Fruit fly (Drosophila melanogaster) whole organism, wandering third instar larva: ENCODE data around the gene Fur1.

Source experiments
- CrebA ChIP-seq: fragments of 200-800 bp; sonication (Bioruptor generic); optimal IDR thresholded peaks from 2 replicates; lab custom pipeline; 2016; ENCODE audit warnings: missing biosample characterization, mild to moderate bottlenecking, missing genetic modification characterization, borderline replicate concordance
- Hr78 ChIP-seq: fragments of >200 bp; optimal IDR thresholded peaks from 2 replicates; lab custom pipeline; 2017; ENCODE audit warnings: missing biosample characterization, missing genetic modification characterization
- N ChIP-seq: fragments of >200 bp; optimal IDR thresholded peaks from 2 replicates; lab custom pipeline; 2018; ENCODE audit warnings: missing biosample characterization, missing external identifiers, missing genetic modification characterization
- Vsx2 ChIP-seq: fragments of 200-300, 225-300 bp; sonication (Bioruptor generic); optimal IDR thresholded peaks from 2 replicates; lab custom pipeline; 2018; ENCODE audit warnings: missing biosample characterization, missing genetic modification characterization; ENCODE audit not compliant: partially characterized antibody
- psq ChIP-seq: fragments of 200-800 bp; sonication (Bioruptor generic); optimal IDR thresholded peaks from 3 replicates; lab custom pipeline; 2017; ENCODE audit warnings: missing biosample characterization, mild to moderate bottlenecking, missing genetic modification characterization, moderate library complexity
- usp ChIP-seq: fragments of >200 bp; optimal IDR thresholded peaks from 2 replicates; lab custom pipeline; 2017; ENCODE audit warnings: missing biosample characterization, missing genetic modification characterization

DNA sequence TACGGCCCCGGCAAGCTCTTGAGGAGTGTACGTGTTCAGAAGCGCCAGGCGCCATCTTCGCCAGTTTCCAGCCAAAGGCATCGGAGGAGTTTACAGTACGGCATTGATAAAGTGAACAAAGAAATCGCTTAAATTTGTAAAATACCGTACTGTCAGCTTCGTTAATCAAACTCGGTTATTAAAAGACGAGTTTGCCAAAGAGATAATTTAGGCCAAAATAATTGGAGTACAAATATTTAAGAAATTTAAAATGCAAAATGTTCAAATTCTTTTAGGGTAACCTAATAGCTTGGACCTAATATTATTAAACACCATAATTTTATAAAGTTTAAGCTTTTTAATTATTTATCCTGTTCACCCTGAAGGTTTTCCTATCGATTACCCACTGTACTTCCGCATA lies 21.0 kb downstream of the Fur1 start:
- no peak for TF ChIP-seq Hr78 (GFP tag; lab: Kevin White, UChicago)
- no peak for TF ChIP-seq usp (GFP tag; lab: Kevin White, UChicago)
- TF ChIP-seq N = no peak
- TF ChIP-seq CrebA (GFP tag; lab: Kevin White, UChicago) = no peak
- no peak for TF ChIP-seq psq
- TF ChIP-seq Vsx2 (GFP tag; lab: Kevin White, UChicago) = no peak
